Fruit fly (Drosophila melanogaster) whole organism, embryonic: ENCODE measurements around the gene retm.
A peak's percentile ranks its signal among the peaks of the same experiment; 100 is the strongest.

Experiments
- ATbp ChIP-seq: fragments of 200-800 bp; sonication (Bioruptor generic); optimal IDR thresholded peaks from 2 replicates; lab custom pipeline; 2017; ENCODE audit warnings: missing biosample characterization, mild to moderate bottlenecking, missing genetic modification characterization, missing genetic modification reagents
- CG10543 ChIP-seq: fragments of 200-800 bp; sonication (Bioruptor generic); optimal IDR thresholded peaks from 3 replicates; lab custom pipeline; 2017; ENCODE audit warnings: missing biosample characterization, mild to moderate bottlenecking, missing genetic modification characterization, moderate library complexity
- CG12769 ChIP-seq: fragments of 200-800 bp; sonication (Bioruptor generic); optimal IDR thresholded peaks from 2 replicates; lab custom pipeline; 2019; ENCODE audit warnings: missing biosample characterization, mild to moderate bottlenecking, missing genetic modification characterization, moderate library complexity
- CG13287 ChIP-seq: fragments of 200-800 bp; sonication (Bioruptor generic); IDR thresholded peaks from 2 replicates; pipeline ENCODE4 v1.3.6; 2022; ENCODE audit warnings: missing biosample characterization, missing genetic modification characterization; ENCODE audit not compliant: partially characterized antibody
- CG15073 ChIP-seq: fragments of 200-800 bp; sonication (Bioruptor generic); optimal IDR thresholded peaks from 2 replicates; lab custom pipeline; 2016; ENCODE audit warnings: missing biosample characterization, missing genetic modification characterization
- CG15601 ChIP-seq: fragments of 200-800 bp; sonication (Bioruptor generic); optimal IDR thresholded peaks from 3 replicates; lab custom pipeline; 2019; ENCODE audit warnings: missing biosample characterization, mild to moderate bottlenecking, missing genetic modification characterization, moderate library complexity
- CG1647 ChIP-seq: fragments of 200-800 bp; sonication (Bioruptor generic); optimal IDR thresholded peaks from 3 replicates; lab custom pipeline; 2016; ENCODE audit warnings: missing biosample characterization, missing genetic modification characterization
- CG17186 ChIP-seq: fragments of 200-800 bp; sonication (Bioruptor generic); optimal IDR thresholded peaks from 3 replicates; lab custom pipeline; 2017; ENCODE audit warnings: missing biosample characterization, missing genetic modification reagents, missing genetic modification characterization
- CG17829 ChIP-seq: fragments of 200-800 bp; optimal IDR thresholded peaks from 2 replicates; lab custom pipeline; 2019; ENCODE audit warnings: missing biosample characterization, mild to moderate bottlenecking, missing genetic modification characterization, moderate library complexity
- CG2129 ChIP-seq: fragments of 200-800 bp; sonication (Bioruptor generic); IDR thresholded peaks from 2 replicates; pipeline ENCODE4 v1.3.6; 2022; ENCODE audit warnings: missing biosample characterization, missing genetic modification characterization; ENCODE audit not compliant: partially characterized antibody
- CG2678 ChIP-seq: fragments of 200-800 bp; sonication (Bioruptor generic); optimal IDR thresholded peaks from 3 replicates; lab custom pipeline; 2019; ENCODE audit warnings: missing biosample characterization, mild to moderate bottlenecking, missing genetic modification characterization, moderate library complexity
- CG3065 ChIP-seq: fragments of 200-800 bp; sonication (Bioruptor generic); optimal IDR thresholded peaks from 2 replicates; lab custom pipeline; 2016; ENCODE audit warnings: missing biosample characterization, missing genetic modification characterization
- CG32767 ChIP-seq: fragments of 200-800 bp; sonication (Bioruptor generic); IDR thresholded peaks from 2 replicates; pipeline ENCODE4 v1.3.6; 2022; ENCODE audit warnings: missing biosample characterization, missing genetic modification characterization
- CG34422 ChIP-seq: fragments of 200-800 bp; sonication (Bioruptor generic); IDR thresholded peaks from 3 replicates; pipeline ENCODE4 v1.3.6; 2022; ENCODE audit warnings: missing biosample characterization, missing genetic modification characterization
- CG3726 ChIP-seq: fragments of 200-800 bp; sonication (Bioruptor generic); IDR thresholded peaks from 3 replicates; pipeline ENCODE4, ENCODE4 v1.3.6; 2022; ENCODE audit warnings: missing biosample characterization, missing genetic modification characterization
- CG7987 ChIP-seq: fragments of 200-800 bp; sonication (Bioruptor generic); optimal IDR thresholded peaks from 2 replicates; lab custom pipeline; 2018; ENCODE audit warnings: missing biosample characterization, mild to moderate bottlenecking, missing genetic modification characterization, moderate library complexity
- CG8290 ChIP-seq, 3 experiments: fragments of 200-800 bp; sonication (Bioruptor generic); optimal IDR thresholded peaks; 2 replicates each; lab custom pipeline; 2016 to 2019; ENCODE audit warnings: missing biosample characterization in 3 of 3, missing genetic modification characterization in 3 of 3, mild to moderate bottlenecking in 2 of 3, moderate library complexity in 1 of 3
- CG8944 ChIP-seq: fragments of 200-800 bp; sonication (Bioruptor generic); optimal IDR thresholded peaks from 3 replicates; lab custom pipeline; 2016; ENCODE audit warnings: missing biosample characterization, missing genetic modification characterization
- CG9797 ChIP-seq: fragments of 200-800 bp; sonication (Bioruptor generic); optimal IDR thresholded peaks from 3 replicates; lab custom pipeline; 2018; ENCODE audit warnings: missing biosample characterization, mild to moderate bottlenecking, missing genetic modification characterization
- CHES-1-like ChIP-seq: fragments of 200-800 bp; sonication (Bioruptor generic); optimal IDR thresholded peaks from 2 replicates; lab custom pipeline; 2016; ENCODE audit warnings: missing biosample characterization, missing genetic modification characterization
- CTCF ChIP-seq: fragments of 200-800 bp; sonication (Bioruptor generic); optimal IDR thresholded peaks from 2 replicates; lab custom pipeline; 2017; ENCODE audit warnings: missing biosample characterization, mild to moderate bottlenecking, missing genetic modification characterization, moderate library complexity
- D19B ChIP-seq: fragments of 200-800 bp; sonication (Bioruptor generic); optimal IDR thresholded peaks from 2 replicates; lab custom pipeline; 2017; ENCODE audit warnings: missing biosample characterization, mild to moderate bottlenecking, missing genetic modification characterization
- Deaf1 ChIP-seq: fragments of 200-800 bp; optimal IDR thresholded peaks from 3 replicates; lab custom pipeline; 2019; ENCODE audit warnings: missing biosample characterization, mild to moderate bottlenecking, missing genetic modification characterization, moderate library complexity
- Dp ChIP-seq: fragments of 200-800 bp; sonication (Bioruptor generic); optimal IDR thresholded peaks from 2 replicates; lab custom pipeline; 2018; ENCODE audit warnings: missing biosample characterization, mild to moderate bottlenecking, missing genetic modification characterization, moderate library complexity
- Eip74EF ChIP-seq, 2 experiments: fragments of 200-800 bp in 1 of 2; fragments of >200 bp in 1 of 2; sonication (Bioruptor generic) in 1 of 2; optimal IDR thresholded peaks; 2 replicates each; lab custom pipeline; 2017 to 2019; ENCODE audit warnings: missing biosample characterization in 2 of 2, missing genetic modification characterization in 2 of 2, mild to moderate bottlenecking in 1 of 2, moderate library complexity in 1 of 2
- Fer2 ChIP-seq: fragments of 200-800 bp; sonication (Bioruptor generic); optimal IDR thresholded peaks from 2 replicates; lab custom pipeline; 2018; ENCODE audit warnings: missing biosample characterization, mild to moderate bottlenecking, missing genetic modification characterization, moderate library complexity
- HLHmδ ChIP-seq: fragments of 200-800 bp; sonication (Bioruptor generic); optimal IDR thresholded peaks from 2 replicates; lab custom pipeline; 2018; ENCODE audit warnings: missing biosample characterization, mild to moderate bottlenecking, missing genetic modification characterization, moderate library complexity
- Hmx ChIP-seq: fragments of 200-800 bp; sonication (Bioruptor generic); optimal IDR thresholded peaks from 2 replicates; lab custom pipeline; 2016; ENCODE audit warnings: missing biosample characterization, missing genetic modification characterization
- Hr3 ChIP-seq: fragments of 200-800 bp; sonication (Bioruptor generic); optimal IDR thresholded peaks from 3 replicates; lab custom pipeline; 2016; ENCODE audit warnings: missing biosample characterization, missing genetic modification characterization
- Hsf ChIP-seq: fragments of 200-800 bp; sonication (Bioruptor generic); optimal IDR thresholded peaks from 3 replicates; lab custom pipeline; 2016; ENCODE audit warnings: missing biosample characterization, missing genetic modification characterization
- Nf-YB ChIP-seq: fragments of 200-800 bp; sonication (Bioruptor generic); optimal IDR thresholded peaks from 3 replicates; lab custom pipeline; 2019; ENCODE audit warnings: missing biosample characterization, mild to moderate bottlenecking, missing genetic modification characterization, moderate library complexity
- Scr ChIP-seq: fragments of 200-800 bp; sonication (Bioruptor generic); IDR thresholded peaks from 2 replicates; pipeline ENCODE4 v1.3.6; 2022; ENCODE audit warnings: missing biosample characterization, missing genetic modification characterization; ENCODE audit not compliant: partially characterized antibody
- Sin3A ChIP-seq: fragments of >200 bp; optimal IDR thresholded peaks from 2 replicates; lab custom pipeline; 2018
- Sox102F ChIP-seq: fragments of 200-800 bp; sonication (Bioruptor generic); optimal IDR thresholded peaks from 2 replicates; lab custom pipeline; 2018; ENCODE audit warnings: missing biosample characterization, mild to moderate bottlenecking, missing genetic modification characterization, moderate library complexity
- Sry-δ ChIP-seq: fragments of 200-800 bp; sonication (Bioruptor generic); optimal IDR thresholded peaks from 2 replicates; lab custom pipeline; 2016; ENCODE audit warnings: missing biosample characterization, missing genetic modification characterization
- Usf ChIP-seq: fragments of 200-800 bp; sonication (Bioruptor generic); optimal IDR thresholded peaks from 2 replicates; lab custom pipeline; 2017; ENCODE audit warnings: missing genotype, missing biosample characterization, missing genetic modification characterization
- abd-A ChIP-seq: fragments of 200-800 bp; sonication (Bioruptor generic); optimal IDR thresholded peaks from 3 replicates; lab custom pipeline; 2019; ENCODE audit warnings: missing biosample characterization, mild to moderate bottlenecking, missing genetic modification characterization, moderate library complexity
- caup ChIP-seq: fragments of 200-800 bp; sonication (Bioruptor generic); optimal IDR thresholded peaks from 3 replicates; lab custom pipeline; 2017; ENCODE audit warnings: missing biosample characterization, mild to moderate bottlenecking, missing genetic modification characterization, moderate library complexity; ENCODE audit not compliant: severe bottlenecking
- chif ChIP-seq, 2 experiments: fragments of 200-800 bp; sonication (Bioruptor generic); optimal IDR thresholded peaks; 3 replicates each; lab custom pipeline; 2016; ENCODE audit warnings: missing biosample characterization in 2 of 2, missing genetic modification characterization in 2 of 2
- dm ChIP-seq: fragments of 200-800 bp; sonication (Bioruptor generic); optimal IDR thresholded peaks from 3 replicates; lab custom pipeline; 2016; ENCODE audit warnings: missing biosample characterization, missing genetic modification characterization
- dysf ChIP-seq: fragments of 200-800 bp; sonication (Bioruptor generic); IDR thresholded peaks from 3 replicates; pipeline ENCODE4 v1.3.6; 2022; ENCODE audit warnings: missing biosample characterization, missing genetic modification characterization
- exex ChIP-seq: fragments of 200-800 bp; sonication (Bioruptor generic); optimal IDR thresholded peaks from 4 replicates; lab custom pipeline; 2018; ENCODE audit warnings: missing biosample characterization, mild to moderate bottlenecking, missing genetic modification characterization, moderate library complexity
- org-1 ChIP-seq: fragments of 200-800 bp; sonication (Bioruptor generic); optimal IDR thresholded peaks from 2 replicates; lab custom pipeline; 2017; ENCODE audit warnings: missing biosample characterization, missing genetic modification characterization
- otp ChIP-seq: fragments of 200-800 bp; sonication (Bioruptor generic); IDR thresholded peaks from 3 replicates; pipeline ENCODE4, ENCODE4 v1.3.6; 2022; ENCODE audit warnings: missing biosample characterization, missing genetic modification characterization
- seq ChIP-seq: fragments of 200-800 bp; sonication (Bioruptor generic); IDR thresholded peaks from 2 replicates; pipeline ENCODE4 v1.3.6; 2022; ENCODE audit warnings: missing biosample characterization, missing genetic modification characterization
- slp2 ChIP-seq: fragments of 200-800 bp; sonication (Bioruptor generic); optimal IDR thresholded peaks from 2 replicates; lab custom pipeline; 2016; ENCODE audit warnings: missing biosample characterization, missing genetic modification characterization
- sr ChIP-seq: fragments of 200-800 bp; sonication (Bioruptor generic); IDR thresholded peaks from 3 replicates; pipeline ENCODE4 v1.3.6; 2022; ENCODE audit warnings: missing biosample characterization, missing genetic modification characterization
- stwl ChIP-seq: fragments of 200-800 bp; sonication (Bioruptor generic); optimal IDR thresholded peaks from 3 replicates; lab custom pipeline; 2018; ENCODE audit warnings: missing biosample characterization, mild to moderate bottlenecking, missing genetic modification characterization, moderate library complexity
- tgo ChIP-seq: fragments of 200-800 bp; sonication (Bioruptor generic); IDR thresholded peaks from 3 replicates; pipeline ENCODE4 v1.3.6; 2022; ENCODE audit warnings: missing biosample characterization, missing genetic modification characterization
- trh ChIP-seq: fragments of 200-800 bp; sonication (Bioruptor generic); optimal IDR thresholded peaks from 2 replicates; lab custom pipeline; 2016; ENCODE audit warnings: missing biosample characterization, missing genetic modification characterization
- zfh2 ChIP-seq: fragments of 200-800 bp; sonication (Bioruptor generic); optimal IDR thresholded peaks from 2 replicates; lab custom pipeline; 2016; ENCODE audit warnings: missing biosample characterization, missing genetic modification characterization

The retm gene

DNA sequence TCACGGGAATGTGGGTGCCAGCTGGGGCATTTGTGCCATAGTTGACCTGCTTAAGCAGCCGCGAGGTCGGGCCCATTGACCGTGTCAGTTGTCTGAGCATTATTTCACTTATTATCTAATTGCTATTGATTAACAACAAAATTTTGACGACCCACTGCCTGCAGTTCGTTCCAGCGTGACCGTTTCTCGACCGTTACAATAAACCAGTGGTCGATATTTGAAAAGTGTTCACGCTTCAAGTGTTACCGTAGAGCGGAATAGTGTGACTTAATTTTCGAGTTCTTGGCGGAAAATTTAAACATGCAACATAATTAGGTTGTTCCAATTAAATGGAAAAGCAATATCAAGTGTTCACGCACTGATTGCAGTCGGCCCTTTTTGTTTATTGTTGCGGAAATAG is 11.8 kb upstream of the retm start, which contains the start of gene HemK1 (continued):
- no peak for TF ChIP-seq CG8290 (GFP tag; optimal IDR thresholded peaks at IDR 0.05; lab: Kevin White, UChicago)
- TF ChIP-seq CG8290 (tag; optimal IDR thresholded peaks at IDR 0.05; lab: Kevin White, UChicago): peak in 1 of 2 experiments; percentile 80
- TF ChIP-seq Eip74EF (GFP tag; optimal IDR thresholded peaks at IDR 0.05; lab: Kevin White, UChicago): peak in 1 of 2 experiments; percentile 16
- peak; percentile 55 for TF ChIP-seq Sry-δ (GFP tag; lab: Kevin White, UChicago)
- TF ChIP-seq Nf-YB (GFP tag; lab: Kevin White, UChicago): peak; percentile 7
- peak; percentile 53 for TF ChIP-seq CG7987 (GFP tag; lab: Kevin White, UChicago)
- TF ChIP-seq CG8944 (GFP tag; lab: Kevin White, UChicago): no peak
- TF ChIP-seq trh (GFP tag; lab: Kevin White, UChicago): no peak
- TF ChIP-seq Dp (GFP tag; lab: Kevin White, UChicago): peak; percentile 98
- TF ChIP-seq sr (GFP tag; lab: Robert Waterston, UW): no peak
- peak; percentile 43 for TF ChIP-seq Sin3A (lab: Kevin White, UChicago)
- TF ChIP-seq otp (GFP tag; lab: Robert Waterston, UW): no peak
- peak; percentile 42 for TF ChIP-seq CTCF
- TF ChIP-seq Hr3 (GFP tag; lab: Kevin White, UChicago): peak; percentile 4
- peak; percentile 14; the same call in 1 of the 2 replicates for TF ChIP-seq CG2129
- TF ChIP-seq CG15601 (tag; lab: Kevin White, UChicago): peak; percentile 31
- TF ChIP-seq seq (GFP tag; lab: Robert Waterston, UW): no peak
- TF ChIP-seq CG17829 (tag; lab: Kevin White, UChicago): peak; percentile 5
- no peak for TF ChIP-seq CG3065
- TF ChIP-seq caup: no peak
- TF ChIP-seq Scr (GFP tag; lab: Robert Waterston, UW): peak; percentile 50
- peak; percentile 50 for TF ChIP-seq CG12769 (tag; lab: Kevin White, UChicago)
- no peak for TF ChIP-seq chif (GFP tag; optimal IDR thresholded peaks at IDR 0.05; lab: Kevin White, UChicago)
- TF ChIP-seq Fer2 (tag; lab: Kevin White, UChicago): no peak
- no peak for TF ChIP-seq HLHmδ (GFP tag; lab: Kevin White, UChicago)
- TF ChIP-seq CG34422: no peak
- peak; percentile 17 for TF ChIP-seq exex (tag; lab: Kevin White, UChicago)
- TF ChIP-seq tgo: no peak
- TF ChIP-seq org-1 (GFP tag; lab: Kevin White, UChicago): no peak
- peak; percentile 4 for TF ChIP-seq zfh2
- no peak for TF ChIP-seq dysf (GFP tag; lab: Robert Waterston, UW)
- no peak for TF ChIP-seq CG1647 (GFP tag; lab: Kevin White, UChicago)
- peak; percentile 66 for TF ChIP-seq stwl (tag; lab: Kevin White, UChicago)
- TF ChIP-seq Sox102F (GFP tag; lab: Kevin White, UChicago): no peak
- TF ChIP-seq dm (GFP tag; lab: Kevin White, UChicago): no peak
- no peak for TF ChIP-seq Hsf (GFP tag; lab: Kevin White, UChicago)
- TF ChIP-seq CG2678 (tag; lab: Kevin White, UChicago): peak; percentile 18
- TF ChIP-seq abd-A: peak; percentile 29
- no peak for TF ChIP-seq Usf
- no peak for TF ChIP-seq Hmx (GFP tag; lab: Kevin White, UChicago)
- TF ChIP-seq CG3726 (GFP tag; lab: Robert Waterston, UW): no peak
- peak; percentile 2 for TF ChIP-seq CHES-1-like
- peak; percentile 99 for TF ChIP-seq CG9797
- TF ChIP-seq CG15073: no peak
- TF ChIP-seq slp2: no peak
- peak; percentile 66 for TF ChIP-seq CG13287
- no peak for TF ChIP-seq CG32767 (GFP tag; lab: Robert Waterston, UW)
- no peak for TF ChIP-seq D19B (GFP tag; lab: Kevin White, UChicago)
- TF ChIP-seq CG17186 (GFP tag; lab: Kevin White, UChicago): peak; percentile 45
- peak; percentile 14 for TF ChIP-seq Deaf1
- TF ChIP-seq ATbp (GFP tag; lab: Kevin White, UChicago): no peak
- TF ChIP-seq CG10543 (GFP tag; lab: Kevin White, UChicago): no peak
